Fruit fly (Drosophila melanogaster): ENCODE measurements around the gene CG7560.

Gene CG7560

DNA sequence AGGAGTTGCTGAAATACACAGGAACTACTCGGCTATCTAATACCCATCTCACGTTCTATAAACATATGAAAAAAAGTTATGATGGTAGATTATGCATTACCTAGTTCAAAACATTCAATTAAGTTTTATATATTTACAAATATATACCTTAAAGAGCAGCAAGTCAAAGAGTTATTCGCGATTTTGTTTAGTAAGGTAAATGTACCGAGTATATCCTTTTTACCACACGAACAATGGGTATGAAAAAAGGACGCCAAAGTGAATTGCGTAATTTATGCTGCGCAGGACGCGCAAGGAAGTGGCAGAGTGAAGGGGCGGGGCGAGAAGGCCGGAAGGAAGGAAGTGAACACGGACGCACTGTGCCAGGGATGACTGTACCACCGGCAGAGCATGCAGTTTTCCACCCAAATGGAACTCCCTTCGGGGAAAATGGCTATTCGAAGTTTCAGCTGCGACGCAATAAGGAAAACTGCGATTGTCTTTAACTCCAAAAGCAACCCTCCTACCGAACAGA lies 24.2 kb upstream of the CG7560 start (continued):
- no peak for TF ChIP-seq bowl (GFP tag; IDR thresholded peaks at IDR 0.05)
- no peak for TF ChIP-seq lilli (GFP tag; optimal IDR thresholded peaks at IDR 0.05)
- TF ChIP-seq CG5953 (GFP tag; IDR thresholded peaks at IDR 0.05), result no peak
- peak; percentile 20; the same call in 1 of the 2 replicates for TF ChIP-seq sisA (GFP tag; IDR thresholded peaks at IDR 0.05)
- TF ChIP-seq rib (GFP tag; IDR thresholded peaks at IDR 0.05), result no peak
- no peak for TF ChIP-seq Gsc (GFP tag; IDR thresholded peaks at IDR 0.05)
- no peak for TF ChIP-seq zfh1 (GFP tag; IDR thresholded peaks at IDR 0.05)
- TF ChIP-seq CG14014 (GFP tag; IDR thresholded peaks at IDR 0.05), result no peak
- TF ChIP-seq CG1602 (GFP tag; optimal IDR thresholded peaks at IDR 0.05), result no peak
- peak; percentile 20; the same call in 1 of the 2 replicates for TF ChIP-seq chm (GFP tag; IDR thresholded peaks at IDR 0.05)
- TF ChIP-seq luna (GFP tag; optimal IDR thresholded peaks at IDR 0.05), result no peak
- TF ChIP-seq maf-S (GFP tag; optimal IDR thresholded peaks at IDR 0.05), result no peak
- TF ChIP-seq CG14710 (tag; optimal IDR thresholded peaks at IDR 0.05), result no peak
- TF ChIP-seq CG4707 (GFP tag; optimal IDR thresholded peaks at IDR 0.05), result no peak
- no peak for TF ChIP-seq sd (tag; optimal IDR thresholded peaks at IDR 0.05)
- TF ChIP-seq Lim3 (GFP tag; IDR thresholded peaks at IDR 0.05), result no peak
- no peak for TF ChIP-seq Abd-B (GFP tag; optimal IDR thresholded peaks at IDR 0.05)
- no peak for TF ChIP-seq Atf-2 (GFP tag; optimal IDR thresholded peaks at IDR 0.05)
- no peak for TF ChIP-seq crc (GFP tag; optimal IDR thresholded peaks at IDR 0.05)
- TF ChIP-seq CG7556 (GFP tag; optimal IDR thresholded peaks at IDR 0.05), result peak; percentile 4
- TF ChIP-seq grn (GFP tag; optimal IDR thresholded peaks at IDR 0.05), result no peak
- TF ChIP-seq ro (GFP tag; IDR thresholded peaks at IDR 0.05), result no peak
- no peak for TF ChIP-seq CG18476 (GFP tag; optimal IDR thresholded peaks at IDR 0.05)
- TF ChIP-seq CG18011 (GFP tag; optimal IDR thresholded peaks at IDR 0.05), result no peak
- TF ChIP-seq CG3838 (GFP tag; optimal IDR thresholded peaks at IDR 0.05), result no peak
- no peak for TF ChIP-seq sr (GFP tag; IDR thresholded peaks at IDR 0.05)
- no peak for TF ChIP-seq CG5245 (GFP tag; optimal IDR thresholded peaks at IDR 0.05)
- TF ChIP-seq CG7987 (GFP tag; optimal IDR thresholded peaks at IDR 0.05), result no peak
- no peak for TF ChIP-seq vfl (GFP tag; optimal IDR thresholded peaks at IDR 0.05)
- no peak for TF ChIP-seq bcd (GFP tag; optimal IDR thresholded peaks at IDR 0.05)
- no peak for TF ChIP-seq HLH54F (GFP tag; optimal IDR thresholded peaks at IDR 0.05)
- TF ChIP-seq nau (GFP tag; optimal IDR thresholded peaks at IDR 0.05), result no peak
- no peak for TF ChIP-seq Sry-δ (GFP tag; optimal IDR thresholded peaks at IDR 0.05)
- TF ChIP-seq Opbp (GFP tag; IDR thresholded peaks at IDR 0.05; ENCODE audit: partially characterized antibody), result no peak
- no peak for TF ChIP-seq CG4404 (GFP tag; IDR thresholded peaks at IDR 0.05)
- TF ChIP-seq scrt (GFP tag; optimal IDR thresholded peaks at IDR 0.05), result no peak
- TF ChIP-seq unc-4 (GFP tag; IDR thresholded peaks at IDR 0.05; ENCODE audit: partially characterized antibody), result no peak
- TF ChIP-seq Nf-YB (GFP tag; optimal IDR thresholded peaks at IDR 0.05), result no peak
- TF ChIP-seq CG4854 (GFP tag; optimal IDR thresholded peaks at IDR 0.05), result no peak
- TF ChIP-seq gfzf (GFP tag; optimal IDR thresholded peaks at IDR 0.05), result no peak
- TF ChIP-seq Pdp1 (GFP tag; optimal IDR thresholded peaks at IDR 0.05), result peak in 1 of 2 experiments; percentile 48
- TF ChIP-seq D19B (GFP tag; optimal IDR thresholded peaks at IDR 0.05), result peak; percentile 84
- TF ChIP-seq ems (GFP tag; optimal IDR thresholded peaks at IDR 0.05), result no peak
- TF ChIP-seq CG6689 (GFP tag; IDR thresholded peaks at IDR 0.05), result no peak
- no peak for TF ChIP-seq dati (GFP tag; IDR thresholded peaks at IDR 0.05)
- TF ChIP-seq lab (GFP tag; optimal IDR thresholded peaks at IDR 0.05), result no peak
- no peak for TF ChIP-seq NFAT (GFP tag; IDR thresholded peaks at IDR 0.05)
- TF ChIP-seq Mes4 (GFP tag; optimal IDR thresholded peaks at IDR 0.05), result no peak
- peak; percentile 98 for TF ChIP-seq pros (GFP tag; optimal IDR thresholded peaks at IDR 0.05)
- TF ChIP-seq cg (GFP tag; optimal IDR thresholded peaks at IDR 0.05), result no peak
- TF ChIP-seq salm (tag; optimal IDR thresholded peaks at IDR 0.05), result no peak
- no peak for TF ChIP-seq sima (GFP tag; optimal IDR thresholded peaks at IDR 0.05)
